Worm (Caenorhabditis elegans) whole organism, late embryonic: ENCODE data around the gene doxa-1.
A peak's percentile ranks its signal among the peaks of the same experiment; 100 is the strongest.

Experiments used
- C08G9.2 ChIP-seq: sonication (generic microtip); optimal IDR thresholded peaks from 2 replicates; lab custom pipeline; 2016; ENCODE audit warnings: mild to moderate bottlenecking, missing genetic modification characterization, moderate library complexity, missing compliant biosample characterization
- F13H6.1 ChIP-seq: sonication (generic microtip); optimal IDR thresholded peaks from 2 replicates; lab custom pipeline; 2016; ENCODE audit warnings: missing genetic modification characterization, missing compliant biosample characterization
- Y22D7AL.16 ChIP-seq: sonication (generic microtip); optimal IDR thresholded peaks from 2 replicates; lab custom pipeline; 2016; ENCODE audit warnings: missing genetic modification characterization, missing compliant biosample characterization
- ahr-1 ChIP-seq: sonication (generic microtip); optimal IDR thresholded peaks from 2 replicates; lab custom pipeline; 2016; ENCODE audit warnings: missing genetic modification characterization, missing compliant biosample characterization
- ama-1 ChIP-seq: fragments of 150-350 bp; optimal IDR thresholded peaks from 2 replicates; lab custom pipeline; 2014
- ceh-14 ChIP-seq: sonication (generic microtip); optimal IDR thresholded peaks from 2 replicates; lab custom pipeline; 2016; ENCODE audit warnings: missing genotype, missing genetic modification characterization, missing compliant biosample characterization
- ceh-19 ChIP-seq: fragments of 200-800 bp; sonication (Bioruptor generic); optimal IDR thresholded peaks from 2 replicates; lab custom pipeline; 2018; ENCODE audit warnings: mild to moderate bottlenecking, missing genetic modification characterization, missing compliant biosample characterization
- ceh-2 ChIP-seq: sonication (generic microtip); optimal IDR thresholded peaks from 2 replicates; lab custom pipeline; 2016; ENCODE audit warnings: missing genotype, missing genetic modification characterization, missing compliant biosample characterization
- ceh-31 ChIP-seq: sonication (generic microtip); optimal IDR thresholded peaks from 2 replicates; lab custom pipeline; 2016; ENCODE audit warnings: missing genetic modification characterization, missing compliant biosample characterization
- ceh-34 ChIP-seq: sonication (generic microtip); optimal IDR thresholded peaks from 2 replicates; lab custom pipeline; 2016; ENCODE audit warnings: mild to moderate bottlenecking, missing genetic modification characterization, missing compliant biosample characterization
- ceh-45 ChIP-seq: fragments of 200-800 bp; sonication (Bioruptor generic); IDR thresholded peaks from 2 replicates; pipeline ENCODE4 v1.3.6; 2022; ENCODE audit warnings: missing genetic modification reagents, missing genetic modification characterization, missing compliant biosample characterization
- ceh-6 ChIP-seq: fragments of 200-800 bp; sonication (Bioruptor generic); optimal IDR thresholded peaks from 2 replicates; lab custom pipeline; 2018; ENCODE audit warnings: mild to moderate bottlenecking, missing genetic modification characterization, missing compliant biosample characterization
- ceh-9 ChIP-seq: sonication (generic microtip); optimal IDR thresholded peaks from 2 replicates; lab custom pipeline; 2016; ENCODE audit warnings: mild to moderate bottlenecking, missing genetic modification characterization, inconsistent platforms, missing compliant biosample characterization
- dmd-4 ChIP-seq: sonication (generic microtip); optimal IDR thresholded peaks from 2 replicates; lab custom pipeline; 2016; ENCODE audit warnings: borderline replicate concordance, missing genetic modification characterization, missing compliant biosample characterization
- elt-4 ChIP-seq: sonication (generic microtip); optimal IDR thresholded peaks from 2 replicates; lab custom pipeline; 2016; ENCODE audit warnings: missing genetic modification characterization, missing compliant biosample characterization
- ets-4 ChIP-seq: sonication (generic microtip); optimal IDR thresholded peaks from 2 replicates; lab custom pipeline; 2016; ENCODE audit warnings: missing genetic modification characterization, missing compliant biosample characterization
- fkh-10 ChIP-seq: fragments of 150-350 bp; optimal IDR thresholded peaks from 2 replicates; lab custom pipeline; 2014; ENCODE audit warnings: missing biosample characterization, missing genetic modification reagents, missing genetic modification characterization
- gmeb-2 ChIP-seq: sonication (generic microtip); optimal IDR thresholded peaks from 2 replicates; lab custom pipeline; 2016; ENCODE audit warnings: missing genetic modification characterization, inconsistent platforms, missing compliant biosample characterization
- hlh-13 ChIP-seq: fragments of 200-800 bp; sonication (Bioruptor generic); optimal IDR thresholded peaks from 2 replicates; lab custom pipeline; 2018; ENCODE audit warnings: mild to moderate bottlenecking, missing genetic modification characterization, missing compliant biosample characterization
- hlh-30 ChIP-seq: sonication (generic microtip); optimal IDR thresholded peaks from 2 replicates; lab custom pipeline; 2017; ENCODE audit warnings: antibody characterized with exemption, missing genetic modification characterization, missing compliant biosample characterization; ENCODE audit not compliant: insufficient read depth
- hlh-6 ChIP-seq: sonication (generic microtip); optimal IDR thresholded peaks from 2 replicates; lab custom pipeline; 2016; ENCODE audit warnings: missing genotype, missing genetic modification characterization, missing compliant biosample characterization
- lim-6 ChIP-seq: sonication (generic microtip); optimal IDR thresholded peaks from 2 replicates; lab custom pipeline; 2016; ENCODE audit warnings: missing genetic modification characterization, missing compliant biosample characterization
- madf-2 ChIP-seq: sonication (generic microtip); optimal IDR thresholded peaks from 2 replicates; lab custom pipeline; 2017; ENCODE audit warnings: missing genetic modification characterization, missing compliant biosample characterization
- nfya-1 ChIP-seq: sonication (generic microtip); optimal IDR thresholded peaks from 2 replicates; lab custom pipeline; 2017; ENCODE audit warnings: missing genetic modification characterization, mild to moderate bottlenecking, missing compliant biosample characterization, antibody characterized with exemption, moderate library complexity
- nhr-11 ChIP-seq: fragments of 150-350 bp; optimal IDR thresholded peaks from 2 replicates; lab custom pipeline; 2014; ENCODE audit warnings: missing biosample characterization, missing genetic modification characterization
- pag-3 ChIP-seq: sonication (generic microtip); optimal IDR thresholded peaks from 2 replicates; lab custom pipeline; 2016; ENCODE audit warnings: missing compliant biosample characterization, missing genetic modification characterization, borderline replicate concordance
- pat-9 ChIP-seq: fragments of 200-800 bp; sonication (Bioruptor generic); optimal IDR thresholded peaks from 2 replicates; lab custom pipeline; 2018; ENCODE audit warnings: mild to moderate bottlenecking, missing genetic modification characterization, moderate library complexity, missing compliant biosample characterization
- pha-4 ChIP-seq: fragments of 150-350 bp; optimal IDR thresholded peaks from 2 replicates; lab custom pipeline; 2018; ENCODE audit warnings: missing biosample characterization, missing genetic modification reagents, missing genetic modification characterization
- pqm-1 ChIP-seq: sonication (generic microtip); optimal IDR thresholded peaks from 2 replicates; lab custom pipeline; 2016; ENCODE audit warnings: missing genetic modification characterization, missing compliant biosample characterization
- pros-1 ChIP-seq: fragments of 150-350 bp; optimal IDR thresholded peaks from 2 replicates; lab custom pipeline; 2014; ENCODE audit warnings: missing biosample characterization, missing genetic modification reagents, missing genetic modification characterization
- rnt-1 ChIP-seq: sonication (generic microtip); optimal IDR thresholded peaks from 2 replicates; lab custom pipeline; 2016; ENCODE audit warnings: missing genetic modification characterization, missing compliant biosample characterization
- tbx-2 ChIP-seq: sonication (generic microtip); optimal IDR thresholded peaks from 2 replicates; lab custom pipeline; 2016; ENCODE audit warnings: missing genetic modification characterization, missing compliant biosample characterization
- tbx-7 ChIP-seq: sonication (generic microtip); optimal IDR thresholded peaks from 2 replicates; lab custom pipeline; 2016; ENCODE audit warnings: missing genotype, missing genetic modification characterization, missing compliant biosample characterization
- unc-3 ChIP-seq, 2 experiments: fragments of 200-800 bp in 1 of 2; sonication (Bioruptor generic) in 1 of 2; sonication (generic microtip) in 1 of 2; conservative IDR thresholded peaks in 1 of 2; optimal IDR thresholded peaks in 1 of 2; 2 replicates each; pipeline versions ENCODE4 v1.3.6 to Lab custom; 2016 to 2022; ENCODE audit warnings: missing compliant biosample characterization in 2 of 2, missing genetic modification characterization in 2 of 2, missing genetic modification reagents in 1 of 2
- unc-55 ChIP-seq: sonication (generic microtip); optimal IDR thresholded peaks from 2 replicates; lab custom pipeline; 2017; ENCODE audit warnings: missing biosample characterization, missing genetic modification reagents, missing genetic modification characterization
- ztf-16 ChIP-seq: sonication (generic microtip); optimal IDR thresholded peaks from 2 replicates; lab custom pipeline; 2017; ENCODE audit warnings: missing genetic modification characterization, missing compliant biosample characterization

Gene doxa-1

ce11 chrIII:8551705-8552104 lies 29.2 kb upstream of the doxa-1 start:
- TF ChIP-seq ahr-1 (tag; lab: Kevin White, UChicago) (no peak), pqm-1 (tag; lab: Kevin White, UChicago) (no peak), hlh-30 (tag; lab: Kevin White, UChicago) (no peak), Y22D7AL.16 (no peak), unc-3 (GFP tag; conservative IDR thresholded peaks at IDR 0.05; lab: Robert Waterston, UW) (no peak), unc-3 (tag; optimal IDR thresholded peaks at IDR 0.05; lab: Kevin White, UChicago) (no peak), F13H6.1 (tag; lab: Kevin White, UChicago) (no peak), C08G9.2 (tag; lab: Kevin White, UChicago) (no peak), ztf-16 (tag; lab: Kevin White, UChicago) (no peak), fkh-10 (GFP tag; lab: Kevin White, UChicago) (no peak), pag-3 (tag; lab: Kevin White, UChicago) (no peak), tbx-7 (tag; lab: Kevin White, UChicago) (no peak), pat-9 (tag; lab: Kevin White, UChicago) (no peak), pros-1 (tag; lab: Kevin White, UChicago) (no peak), ceh-34 (no peak), dmd-4 (tag; lab: Kevin White, UChicago) (no peak)

- TF ChIP-seq pqm-1 (tag; lab: Kevin White, UChicago) (no peak), hlh-6 (tag; lab: Kevin White, UChicago) (no peak), hlh-13 (GFP tag; lab: Kevin White, UChicago) (no peak), hlh-30 (tag; lab: Kevin White, UChicago) (no peak), ahr-1 (tag; lab: Kevin White, UChicago) (no peak)
- TF ChIP-seq, all 69 proteins: peak for 0
These were observed 28.8 kb upstream of the doxa-1 start, which contains the start of gene C02D5.4 for ce11 chrIII:8552125-8552524. C02D5.4 (plus strand) TSS chrIII:8552165.

DNA sequence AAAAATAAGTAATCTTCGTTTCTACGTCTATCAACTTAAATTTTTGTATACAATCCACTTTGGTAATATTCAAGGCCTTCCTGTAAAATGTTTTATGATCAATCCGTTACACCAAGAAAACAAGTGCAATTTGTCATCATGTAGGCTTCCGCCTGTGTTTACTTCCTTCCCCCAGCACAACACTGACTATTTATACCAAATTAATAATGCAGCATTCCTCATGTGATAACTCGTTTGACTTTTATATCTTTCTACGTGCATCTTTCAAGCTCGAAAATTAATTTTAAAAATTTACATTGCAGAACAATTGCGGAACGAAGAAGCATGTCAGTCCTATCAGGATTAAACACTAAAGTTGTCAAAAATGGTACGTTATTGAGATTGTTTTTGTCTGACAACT lies 26.4 kb upstream of the doxa-1 start, which contains the start of gene gsto-2:
Gene gsto-2, plus strand, starts transcription at position 301 of the 400 bp plus-strand sequence.
- TF ChIP-seq ets-4 (tag; lab: Kevin White, UChicago) (no peak), tbx-2 (tag; lab: Kevin White, UChicago) (no peak), nhr-11 (no peak), pqm-1 (tag; lab: Kevin White, UChicago) (no peak), ceh-2 (tag; lab: Kevin White, UChicago) (no peak), ceh-45 (GFP tag; lab: Robert Waterston, UW) (no peak), pha-4 (tag; lab: Kevin White, UChicago) (no peak), hlh-6 (tag; lab: Kevin White, UChicago) (no peak), madf-2 (tag; lab: Kevin White, UChicago) (no peak), lim-6 (tag; lab: Kevin White, UChicago) (no peak), rnt-1 (no peak), ceh-6 (no peak), ceh-19 (GFP tag; lab: Kevin White, UChicago) (no peak), ceh-9 (no peak), hlh-13 (GFP tag; lab: Kevin White, UChicago) (no peak), ama-1 (lab: Kevin White, UChicago) (no peak)

- TF ChIP-seq hlh-6 (tag; lab: Kevin White, UChicago) (no peak), unc-3 (GFP tag; conservative IDR thresholded peaks at IDR 0.05; lab: Robert Waterston, UW) (no peak), unc-3 (tag; optimal IDR thresholded peaks at IDR 0.05; lab: Kevin White, UChicago) (no peak)
- TF ChIP-seq, all 69 proteins: peak for 0
These were observed 25.2 kb upstream of the doxa-1 start for ce11 chrIII:8555682-8556081.

ce11 chrIII:8556836-8557385 lies 24.0 kb upstream of the doxa-1 start, which contains the start of gene C02D5.2:
C02D5.2 (plus strand) TSS chrIII:8557335.
- TF ChIP-seq ceh-14 (tag; lab: Kevin White, UChicago) (no peak), pros-1 (tag; lab: Kevin White, UChicago) (no peak), ceh-45 (GFP tag; lab: Robert Waterston, UW) (no peak), nfya-1 (tag; lab: Kevin White, UChicago) (peak; percentile 28), rnt-1 (peak; percentile 19), F13H6.1 (tag; lab: Kevin White, UChicago) (no peak), Y22D7AL.16 (no peak), ceh-34 (peak; percentile 35), tbx-2 (tag; lab: Kevin White, UChicago) (no peak), ceh-9 (no peak), ceh-6 (no peak), ets-4 (tag; lab: Kevin White, UChicago) (no peak), hlh-30 (tag; lab: Kevin White, UChicago) (peak; percentile 12), elt-4 (no peak), unc-55 (GFP tag; lab: Kevin White, UChicago) (peak; percentile 97), ztf-16 (tag; lab: Kevin White, UChicago) (no peak), gmeb-2 (no peak), ceh-31 (tag; lab: Kevin White, UChicago) (peak; percentile 12)
